Worm (Caenorhabditis elegans): ENCODE results near the gene srh-10.

The srh-10 gene

DNA sequence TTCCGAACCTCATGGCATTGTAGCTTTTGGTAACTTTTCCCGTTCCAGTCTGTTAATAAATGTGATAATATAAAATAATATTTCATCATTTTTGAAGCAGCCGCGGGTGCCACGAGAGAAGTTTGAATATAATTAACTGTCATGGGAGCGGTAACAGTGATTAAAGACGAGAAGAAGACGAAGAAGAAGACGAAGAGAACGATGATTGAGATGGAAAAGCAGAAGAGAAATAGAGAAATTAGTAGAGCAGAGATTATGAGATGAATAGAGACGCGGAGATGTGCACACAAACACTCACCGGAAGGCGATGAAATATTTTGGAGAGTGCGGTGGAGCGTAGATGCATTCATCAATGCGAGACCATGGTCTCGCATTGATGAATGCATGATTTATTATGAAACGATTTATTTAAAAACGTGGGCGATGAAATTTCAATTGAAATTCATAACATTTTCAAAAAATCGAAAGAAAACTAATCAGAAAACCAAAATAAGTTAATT is 13.7 kb downstream of the srh-10 start, which contains the start of gene seip-1:
Gene seip-1, minus strand, starts transcription at position 51 of the 500 bp plus-strand sequence.
- no peak for TF ChIP-seq nhr-76 (tag; optimal IDR thresholded peaks at IDR 0.05)
- peak; percentile 76 to 91 for TF ChIP-seq lsy-2 (tag; optimal IDR thresholded peaks at IDR 0.05)
- TF ChIP-seq C04F5.9 (tag; optimal IDR thresholded peaks at IDR 0.05): no peak
- TF ChIP-seq egl-27 (tag; optimal IDR thresholded peaks at IDR 0.05): no peak
- TF ChIP-seq fkh-10 (GFP tag; optimal IDR thresholded peaks at IDR 0.05): peak; percentile 65
- TF ChIP-seq aly-2 (tag; optimal IDR thresholded peaks at IDR 0.05): no peak
- peak; percentile 75 for TF ChIP-seq fos-1 (tag; optimal IDR thresholded peaks at IDR 0.05)
- peak; percentile 89 for TF ChIP-seq nhr-20 (tag; optimal IDR thresholded peaks at IDR 0.05)
- TF ChIP-seq sptf-1 (tag; optimal IDR thresholded peaks at IDR 0.05): no peak
- TF ChIP-seq aha-1 (tag; optimal IDR thresholded peaks at IDR 0.05): no peak
- peak; percentile 71 to 81 (median 72) for TF ChIP-seq dpl-1 (GFP tag; optimal IDR thresholded peaks at IDR 0.05)
- TF ChIP-seq rnt-1 (tag; optimal IDR thresholded peaks at IDR 0.05): peak; percentile 81
- TF ChIP-seq nhr-85 (tag): peak; percentile 83
- peak; percentile 56 for TF ChIP-seq mab-9 (GFP tag; IDR thresholded peaks at IDR 0.05)
- TF ChIP-seq lin-14 (GFP tag; optimal IDR thresholded peaks at IDR 0.05): peak; percentile 97
- TF ChIP-seq mef-2 (tag; optimal IDR thresholded peaks at IDR 0.05): peak; percentile 39
- no peak for TF ChIP-seq ets-5 (GFP tag; IDR thresholded peaks at IDR 0.05)
- no peak for TF ChIP-seq hpl-2 (GFP tag; optimal IDR thresholded peaks at IDR 0.05)
- TF ChIP-seq blmp-1 (tag; optimal IDR thresholded peaks at IDR 0.05): peak; percentile 72
- TF ChIP-seq sup-37 (GFP tag; optimal IDR thresholded peaks at IDR 0.05): no peak
- no peak for TF ChIP-seq pag-3 (tag; optimal IDR thresholded peaks at IDR 0.05; ENCODE audit: borderline replicate concordance, insufficient read depth)
- TF ChIP-seq elt-2 (tag; optimal IDR thresholded peaks at IDR 0.05): peak; percentile 56
- no peak for TF ChIP-seq unc-30 (tag; optimal IDR thresholded peaks at IDR 0.05)
- no peak for TF ChIP-seq fkh-4 (tag; optimal IDR thresholded peaks at IDR 0.05; ENCODE audit: borderline replicate concordance)
- TF ChIP-seq C16A3.4 (tag; optimal IDR thresholded peaks at IDR 0.05): peak; percentile 88
- TF ChIP-seq nhr-90 (tag; optimal IDR thresholded peaks at IDR 0.05; ENCODE audit: poor library complexity): peak; percentile 64
- TF ChIP-seq ceh-63 (GFP tag; optimal IDR thresholded peaks at IDR 0.05): no peak
- no peak for TF ChIP-seq sox-4 (tag; optimal IDR thresholded peaks at IDR 0.05)
- peak; percentile 75 for TF ChIP-seq unc-86 (tag; optimal IDR thresholded peaks at IDR 0.05)
- TF ChIP-seq mep-1 (tag; optimal IDR thresholded peaks at IDR 0.05): peak; percentile 94
- TF ChIP-seq egl-13 (tag; optimal IDR thresholded peaks at IDR 0.05): peak; percentile 72
- TF ChIP-seq ceh-8 (GFP tag; optimal IDR thresholded peaks at IDR 0.05): peak; percentile 57
- peak; percentile 85 for TF ChIP-seq swsn-7 (tag; optimal IDR thresholded peaks at IDR 0.05)
- TF ChIP-seq efl-1 (optimal IDR thresholded peaks at IDR 0.05): peak; percentile 84 to 90
- TF ChIP-seq efl-1 (GFP tag; optimal IDR thresholded peaks at IDR 0.05 in 1 of 2): peak; percentile 78 to 96
- TF ChIP-seq hlh-4 (tag; optimal IDR thresholded peaks at IDR 0.05): no peak
- TF ChIP-seq nhr-11 (tag; optimal IDR thresholded peaks at IDR 0.05): peak; percentile 47
- peak; percentile 72 for TF ChIP-seq lin-13 (GFP tag; optimal IDR thresholded peaks at IDR 0.05)
- no peak for TF ChIP-seq tlp-1 (tag; optimal IDR thresholded peaks at IDR 0.05)
- TF ChIP-seq ces-1 (GFP tag; optimal IDR thresholded peaks at IDR 0.05): no peak
- peak; percentile 67 for TF ChIP-seq jun-1 (tag; optimal IDR thresholded peaks at IDR 0.05)
- TF ChIP-seq ama-1 (optimal IDR thresholded peaks at IDR 0.05): peak; percentile 43
- peak in 1 of 2 experiments; percentile 56 for TF ChIP-seq ztf-11 (tag; optimal IDR thresholded peaks at IDR 0.05)
- no peak for TF ChIP-seq lin-39 (tag; optimal IDR thresholded peaks at IDR 0.05)
- peak; percentile 51 for TF ChIP-seq dsc-1 (tag; optimal IDR thresholded peaks at IDR 0.05)
- TF ChIP-seq lir-3 (tag; optimal IDR thresholded peaks at IDR 0.05; ENCODE audit: poor library complexity): peak; percentile 58
- peak; percentile 92 for TF ChIP-seq unc-130 (tag; optimal IDR thresholded peaks at IDR 0.05)
- no peak for TF ChIP-seq vab-15 (tag; optimal IDR thresholded peaks at IDR 0.05)
- peak; percentile 83 for TF ChIP-seq nhr-47 (tag; optimal IDR thresholded peaks at IDR 0.05)
- no peak for TF ChIP-seq Y116A8C.19 (tag; optimal IDR thresholded peaks at IDR 0.05; ENCODE audit: borderline replicate concordance)
- no peak for TF ChIP-seq pqm-1 (tag; optimal IDR thresholded peaks at IDR 0.05)
- TF ChIP-seq nhr-71 (tag; optimal IDR thresholded peaks at IDR 0.05): peak; percentile 92
- no peak for TF ChIP-seq C34B4.2 (tag; optimal IDR thresholded peaks at IDR 0.05)

All from whole organism, L1 larva.